Worm (Caenorhabditis elegans): ENCODE results near the gene srh-63.

DNA sequence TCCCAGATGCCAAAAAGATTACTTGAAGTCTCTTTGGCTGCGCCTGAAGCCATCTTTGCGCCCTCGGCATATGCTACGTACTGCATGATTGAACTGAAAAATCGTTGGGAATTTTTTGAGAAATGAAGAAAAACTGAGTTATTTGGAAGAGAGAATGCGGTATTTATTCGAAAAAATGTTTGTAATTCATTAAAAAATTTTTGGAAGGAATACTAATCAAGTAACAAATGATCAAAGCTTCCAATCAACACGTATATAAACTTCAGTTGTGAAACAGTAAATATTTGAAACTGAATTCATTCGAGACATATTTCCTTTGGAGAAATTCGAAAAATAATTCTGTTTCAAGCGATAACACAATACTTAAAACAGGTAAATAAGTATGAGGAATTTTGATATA, 18.8 kb downstream of the srh-63 start, which contains the start of gene pals-29:
- no peak for TF ChIP-seq nhr-237 (tag; optimal IDR thresholded peaks at IDR 0.05)
- TF ChIP-seq nhr-23 (tag; optimal IDR thresholded peaks at IDR 0.05), result no peak
- no peak for TF ChIP-seq zag-1 (tag; optimal IDR thresholded peaks at IDR 0.05)
- TF ChIP-seq R02D3.7 (tag; optimal IDR thresholded peaks at IDR 0.05), result no peak
- TF ChIP-seq ama-1 (optimal IDR thresholded peaks at IDR 0.05), result no peak
- TF ChIP-seq elt-3 (tag; optimal IDR thresholded peaks at IDR 0.05), result no peak
- TF ChIP-seq jun-1 (tag; optimal IDR thresholded peaks at IDR 0.05), result no peak
- TF ChIP-seq lin-15B (tag; optimal IDR thresholded peaks at IDR 0.05), result no peak
- no peak for TF ChIP-seq fkh-10 (GFP tag; optimal IDR thresholded peaks at IDR 0.05)
- no peak for TF ChIP-seq unc-62 (GFP tag; optimal IDR thresholded peaks at IDR 0.05)
- TF ChIP-seq daf-12 (tag; optimal IDR thresholded peaks at IDR 0.05), result no peak
- no peak for TF ChIP-seq aly-2 (tag; optimal IDR thresholded peaks at IDR 0.05)
- no peak for TF ChIP-seq mdl-1 (tag; optimal IDR thresholded peaks at IDR 0.05)

All from whole organism, L3 larva.